Worm (Caenorhabditis elegans) whole organism, dauer: ENCODE measurements around the gene pqn-41.

Experiments
- unc-62 ChIP-seq: sonication (generic microtip); optimal IDR thresholded peaks from 2 replicates; lab custom pipeline; 2017; ENCODE audit warnings: missing biosample characterization, missing genetic modification reagents, missing genetic modification characterization

The pqn-41 gene

DNA sequence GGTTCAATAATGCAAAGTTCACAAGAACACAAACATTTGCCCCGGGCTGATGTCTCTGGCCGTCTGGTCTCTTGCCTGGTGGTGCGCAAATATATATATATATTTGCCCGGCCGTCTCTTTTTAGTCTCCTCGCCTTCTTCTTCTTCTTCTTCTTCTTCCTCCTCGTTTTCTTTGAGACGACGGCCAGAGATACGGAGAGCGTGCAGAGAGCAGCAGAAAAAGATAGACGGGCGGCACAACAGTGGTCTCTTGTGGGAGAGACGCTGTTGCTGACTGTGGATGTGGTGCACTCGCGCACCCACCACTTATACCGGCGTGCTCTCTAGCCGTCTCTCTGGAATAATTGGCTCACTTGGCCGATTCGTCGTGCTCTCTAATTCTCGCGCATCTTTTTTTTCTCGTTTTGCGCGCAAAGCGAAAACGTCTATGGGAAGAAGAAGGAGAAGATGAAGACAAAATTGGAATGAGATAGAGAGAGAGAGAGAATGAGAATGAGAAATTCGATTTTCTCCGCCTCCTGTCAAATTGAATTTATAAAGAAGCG, 15.4 kb downstream of the pqn-41 start:
- peak; percentile 16 for TF ChIP-seq unc-62

DNA sequence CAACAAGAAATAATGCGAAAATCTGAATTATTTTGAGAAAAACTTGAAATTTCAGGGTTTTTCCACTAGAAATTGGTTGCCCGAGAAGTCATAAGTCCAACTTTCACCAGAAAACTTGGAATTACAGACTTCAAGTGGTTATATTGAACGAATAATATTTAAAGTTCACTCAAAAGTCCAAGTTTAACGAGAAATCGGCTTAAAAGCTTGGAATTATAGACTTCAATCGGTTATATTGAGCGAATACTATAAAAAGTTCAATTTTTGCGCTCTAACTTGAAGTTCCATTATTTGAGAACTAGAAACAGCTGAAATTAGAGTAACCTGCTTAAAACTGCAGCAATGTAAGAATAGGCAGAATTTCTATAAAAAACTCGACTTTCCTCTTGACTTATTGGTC, 16.3 kb downstream of the pqn-41 start:
- no peak for TF ChIP-seq unc-62

DNA sequence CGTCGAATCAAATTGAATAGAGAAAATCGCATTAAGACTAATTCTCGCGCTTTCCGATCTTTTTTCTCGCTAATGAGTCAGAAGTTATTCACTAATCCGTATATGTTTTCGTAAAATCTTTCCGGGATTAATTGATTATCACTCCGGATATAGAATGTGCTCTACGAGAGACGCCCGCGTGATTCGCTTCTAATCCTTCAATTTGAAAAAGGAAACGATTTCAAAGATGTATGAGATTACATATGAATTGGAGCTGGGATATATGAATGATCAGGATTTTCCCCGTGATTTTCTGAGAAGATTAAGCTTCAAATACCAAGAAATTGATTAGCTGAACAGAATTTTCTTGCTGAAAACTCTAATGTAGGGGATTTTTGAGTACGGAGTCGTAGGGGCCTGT, 16.8 kb downstream of the pqn-41 start:
- TF ChIP-seq unc-62: no peak

DNA sequence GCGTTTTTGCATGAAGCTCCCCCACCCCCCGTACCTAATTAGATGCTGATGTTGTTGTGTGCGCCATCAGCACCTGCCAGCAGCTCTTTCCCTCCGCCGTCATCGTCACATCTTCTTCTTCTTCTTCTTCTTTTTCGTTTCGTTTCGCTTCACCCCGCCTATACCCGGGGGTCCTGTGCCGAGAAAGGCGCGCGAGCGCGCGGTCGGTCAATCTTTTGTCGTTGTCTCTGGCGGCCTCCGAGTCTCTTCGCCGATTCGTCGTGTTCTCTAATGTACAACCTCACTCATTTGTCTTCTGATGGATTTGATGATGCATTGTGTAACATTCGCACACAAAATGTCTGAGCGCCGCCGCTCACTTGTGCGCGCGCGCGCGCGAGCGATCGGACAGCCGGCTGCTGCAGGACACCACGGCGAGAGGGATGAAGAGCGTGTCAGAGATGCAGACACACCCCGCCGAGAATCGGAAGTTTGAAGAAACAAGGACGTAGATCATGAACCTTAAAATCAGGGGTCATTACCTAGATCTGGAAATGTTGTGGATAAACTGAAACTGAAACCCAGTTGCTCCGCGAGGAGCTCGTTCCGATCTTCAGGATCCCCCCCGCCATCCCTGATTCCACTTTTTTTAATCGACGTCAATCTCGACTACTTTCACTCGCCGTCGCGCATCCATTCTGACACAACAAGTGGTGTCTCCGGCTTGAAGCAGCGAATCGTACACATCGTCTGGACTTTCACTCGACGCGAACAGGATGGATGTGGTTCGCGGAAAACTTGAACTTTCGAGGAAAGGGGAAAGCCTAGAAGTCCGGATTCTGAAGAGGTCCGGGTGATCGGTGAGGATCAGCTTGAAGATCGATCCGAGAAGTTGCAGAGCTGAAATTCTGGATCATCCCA, 17.9 kb downstream of the pqn-41 start:
- TF ChIP-seq unc-62: peak; percentile 46

DNA sequence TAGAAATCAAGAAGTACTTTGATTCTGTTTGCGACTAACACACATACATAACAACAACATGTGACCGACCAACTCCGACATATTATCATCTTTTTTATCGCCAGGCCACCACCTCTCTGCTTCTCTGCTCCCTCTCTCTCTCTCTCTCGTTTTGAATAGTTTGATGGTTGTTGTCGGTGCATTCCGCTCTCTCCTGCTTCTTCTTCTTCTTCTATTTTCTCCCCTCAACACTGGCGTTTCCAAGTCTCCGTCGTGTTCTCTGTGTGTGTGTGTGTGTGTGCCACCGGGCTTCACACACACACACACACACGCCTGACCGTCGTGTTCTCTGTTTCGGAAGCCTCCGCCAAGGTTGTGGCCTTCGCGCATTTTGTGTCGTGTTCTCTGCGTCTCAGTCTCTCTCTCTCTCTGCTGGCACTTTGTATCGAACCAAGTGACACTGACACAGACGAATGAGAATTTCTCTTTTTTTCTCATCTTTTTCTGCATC, 19.3 kb downstream of the pqn-41 start:
- peak; percentile 55 for TF ChIP-seq unc-62

DNA sequence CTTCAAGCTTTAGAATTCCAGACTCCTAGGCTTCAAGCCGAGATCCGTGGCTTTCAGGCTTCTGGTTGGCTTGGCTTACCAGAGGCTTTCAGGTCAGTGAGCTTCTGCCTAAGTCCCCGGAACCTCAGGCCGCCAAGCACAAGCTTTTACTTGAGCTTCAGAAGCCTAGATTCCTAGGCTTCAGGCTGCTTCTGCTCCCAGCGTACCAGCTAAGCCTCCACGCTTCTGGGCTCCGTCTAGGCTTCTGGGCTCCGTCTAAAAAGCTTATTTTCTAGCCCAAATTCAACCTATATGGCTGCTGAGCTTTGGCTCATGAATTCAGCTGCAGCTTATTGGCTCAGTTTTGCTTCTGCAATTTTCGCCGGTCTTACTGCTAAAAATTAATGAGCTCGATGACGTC, 20.0 kb downstream of the pqn-41 start:
- TF ChIP-seq unc-62: no peak

- no peak for TF ChIP-seq unc-62
Observed at ce11 chrIII:1926456-1926855, 20.7 kb downstream of the pqn-41 start.

ce11 chrIII:1927230-1927629, 21.5 kb downstream of the pqn-41 start:
- TF ChIP-seq unc-62: no peak

- TF ChIP-seq unc-62: no peak
Observed at ce11 chrIII:1928741-1929499, 23.2 kb downstream of the pqn-41 start.

DNA sequence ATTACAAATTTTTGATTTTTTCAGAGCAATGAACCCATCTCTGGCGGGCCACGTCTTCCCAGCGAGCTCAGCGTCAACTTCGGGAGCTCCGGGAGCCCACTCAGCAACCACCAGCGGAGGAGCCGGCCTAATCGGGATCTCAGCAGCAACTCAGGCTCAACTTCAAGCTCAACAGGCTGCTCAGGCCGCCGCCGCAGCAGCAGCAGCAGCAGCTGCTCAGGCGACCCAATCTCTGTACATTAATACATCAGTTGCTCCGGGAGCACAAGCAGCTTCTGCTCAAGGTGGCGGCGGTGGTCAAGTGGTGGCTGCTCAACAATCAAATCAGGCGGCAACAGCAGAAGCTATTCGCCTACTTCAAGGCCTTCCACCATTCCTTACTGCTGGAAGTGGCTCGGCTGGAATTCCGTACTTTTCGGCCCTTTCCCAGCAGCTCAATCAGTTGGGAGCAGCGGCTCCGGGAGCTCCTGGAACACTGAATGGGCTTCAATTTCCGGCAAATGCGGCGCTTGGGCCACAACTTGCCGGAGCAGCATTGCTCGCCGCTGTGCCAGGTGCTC, 25.0 kb downstream of the pqn-41 start:
- no peak for TF ChIP-seq unc-62

ce11 chrIII:1931509-1931908, 25.8 kb downstream of the pqn-41 start:
- TF ChIP-seq unc-62: no peak

DNA sequence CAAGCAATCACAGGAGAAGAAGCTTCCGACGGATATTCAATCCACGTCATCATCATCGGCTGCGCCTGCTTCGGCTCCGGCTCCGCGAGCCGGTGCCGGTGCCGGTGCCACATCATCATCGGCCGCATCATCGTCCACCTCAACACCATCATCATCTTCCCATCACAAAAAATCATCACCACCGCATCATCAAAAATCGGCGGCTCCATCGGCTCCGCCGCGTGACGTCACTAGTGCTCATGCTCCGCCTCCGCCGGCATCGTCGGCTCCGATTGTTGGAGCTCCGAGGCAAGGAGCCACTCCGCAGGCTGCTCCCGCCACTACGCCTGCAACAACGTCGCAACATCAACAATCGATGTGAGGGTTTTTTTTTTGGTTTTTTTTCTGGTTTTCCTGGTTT, 26.3 kb downstream of the pqn-41 start:
- TF ChIP-seq unc-62: no peak

DNA sequence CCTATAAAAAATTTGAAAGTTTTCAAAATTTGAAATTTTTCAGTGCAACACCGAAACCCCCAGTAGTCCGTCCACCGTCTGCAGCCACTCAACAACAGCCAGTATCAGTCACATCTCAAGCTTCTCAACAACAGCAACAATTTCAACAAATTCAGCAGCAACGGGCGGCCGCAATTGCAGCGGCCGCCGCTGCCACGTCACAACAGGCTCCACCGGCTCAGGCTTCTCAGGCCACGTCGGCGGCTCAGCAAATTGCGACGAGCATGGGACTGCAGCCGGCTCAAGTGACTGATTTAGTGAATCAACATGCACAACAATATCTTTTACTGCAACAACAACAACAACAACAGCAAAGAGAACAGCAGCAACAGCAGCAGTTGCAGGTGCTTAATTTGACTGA, 28.4 kb downstream of the pqn-41 start:
- no peak for TF ChIP-seq unc-62

ce11 chrIII:1937879-1938438, 32.2 kb downstream of the pqn-41 start:
- TF ChIP-seq unc-62: no peak

DNA sequence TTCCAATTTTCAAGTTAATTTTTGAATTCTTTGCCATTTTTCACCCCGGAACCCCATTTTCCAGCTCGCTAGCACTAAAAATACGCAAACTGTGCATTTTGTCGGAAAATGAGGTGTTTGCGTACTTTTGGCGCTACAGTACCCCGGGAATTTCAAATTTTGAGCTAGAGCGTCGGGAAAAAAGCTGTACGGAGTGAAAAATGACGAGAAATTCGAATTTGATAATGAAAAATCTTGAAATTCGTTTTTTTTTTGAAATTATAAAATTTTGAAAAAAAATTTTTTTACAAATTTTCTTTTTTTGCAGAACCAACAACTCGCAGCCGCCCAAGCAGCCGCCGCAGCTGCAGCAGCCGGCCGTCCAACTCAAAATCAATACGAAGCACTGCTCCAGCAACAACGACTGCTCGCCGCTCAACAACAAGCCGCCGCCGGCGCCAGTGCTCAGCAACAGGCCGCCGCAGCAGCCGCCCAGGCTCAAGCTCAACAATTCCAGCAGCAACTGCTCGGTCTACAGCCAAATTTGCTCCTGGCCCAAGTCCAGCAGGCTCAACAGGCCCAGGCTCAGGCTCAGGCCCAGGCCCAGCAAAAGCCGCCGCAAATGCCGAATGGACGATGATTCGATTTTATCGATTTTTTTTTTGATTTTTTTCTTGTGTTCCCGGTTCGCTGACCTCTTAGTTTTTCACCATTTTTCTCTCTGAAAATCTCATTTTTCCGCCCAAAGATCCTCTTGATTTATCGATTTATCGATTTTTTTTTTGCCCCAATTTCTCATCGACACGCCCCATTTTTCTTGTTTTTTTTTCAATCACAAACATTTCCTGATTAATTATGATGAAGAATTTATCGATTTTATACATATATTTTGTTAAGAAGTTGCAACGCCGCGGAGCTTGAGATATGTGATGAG, 33.2 kb downstream of the pqn-41 start:
- TF ChIP-seq unc-62: no peak

- no peak for TF ChIP-seq unc-62
Observed at ce11 chrIII:1939625-1939988, 33.8 kb downstream of the pqn-41 start.
